Fruit fly (Drosophila melanogaster): ENCODE data around the gene rumpel.

Gene rumpel

DNA sequence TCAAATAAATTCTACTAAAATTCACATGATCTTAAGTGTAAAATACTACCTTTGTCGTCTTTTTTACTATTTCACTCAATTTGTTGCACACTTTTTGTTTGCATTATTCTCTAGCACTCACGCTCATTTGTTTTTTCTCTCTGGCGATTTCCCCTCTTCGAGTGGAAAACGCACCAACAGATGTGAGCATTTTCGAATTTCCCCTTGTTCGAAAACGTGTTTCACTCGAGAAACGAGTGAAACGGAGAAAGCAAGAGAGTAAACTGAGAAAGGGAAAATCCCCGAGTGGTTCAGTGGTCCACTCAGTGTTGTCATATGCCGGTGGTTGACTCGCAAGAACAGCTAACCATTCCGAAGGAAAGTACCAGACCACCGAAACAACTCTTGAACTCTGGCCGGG, 26.6 kb downstream of the rumpel start (continued):
- no peak for TF ChIP-seq CG11398 (GFP tag; optimal IDR thresholded peaks at IDR 0.05)
- TF ChIP-seq chm (GFP tag; IDR thresholded peaks at IDR 0.05): no peak
- TF ChIP-seq CG17328 (GFP tag; IDR thresholded peaks at IDR 0.05): no peak
- TF ChIP-seq Xbp1 (GFP tag; optimal IDR thresholded peaks at IDR 0.05): no peak
- no peak for TF ChIP-seq cg (GFP tag; optimal IDR thresholded peaks at IDR 0.05)
- no peak for TF ChIP-seq ci (GFP tag; IDR thresholded peaks at IDR 0.05)
- peak; percentile 24 for TF ChIP-seq Deaf1 (tag; optimal IDR thresholded peaks at IDR 0.05)
- no peak for TF ChIP-seq Camta (GFP tag; optimal IDR thresholded peaks at IDR 0.05)
- TF ChIP-seq mld (GFP tag; IDR thresholded peaks at IDR 0.05; ENCODE audit: partially characterized antibody): no peak
- TF ChIP-seq CG31441 (GFP tag; IDR thresholded peaks at IDR 0.05): no peak
- no peak for TF ChIP-seq MBD-R2 (GFP tag; IDR thresholded peaks at IDR 0.05)
- no peak for TF ChIP-seq CG7556 (GFP tag; optimal IDR thresholded peaks at IDR 0.05)
- no peak for TF ChIP-seq shn (GFP tag; optimal IDR thresholded peaks at IDR 0.05)
- TF ChIP-seq CG4730 (GFP tag; IDR thresholded peaks at IDR 0.05): no peak
- peak; percentile 48 for TF ChIP-seq Nf-YB (GFP tag; optimal IDR thresholded peaks at IDR 0.05)
- no peak for TF ChIP-seq gem (tag; optimal IDR thresholded peaks at IDR 0.05)
- no peak for TF ChIP-seq sens-2 (GFP tag; IDR thresholded peaks at IDR 0.05)
- no peak for TF ChIP-seq CG10274 (GFP tag; optimal IDR thresholded peaks at IDR 0.05)
- TF ChIP-seq HLH3B (GFP tag; IDR thresholded peaks at IDR 0.05): no peak
- no peak for TF ChIP-seq CG17612 (GFP tag; IDR thresholded peaks at IDR 0.05)
- no peak for TF ChIP-seq stwl (tag; optimal IDR thresholded peaks at IDR 0.05)
- TF ChIP-seq CG9817 (tag; optimal IDR thresholded peaks at IDR 0.05): no peak
- no peak for TF ChIP-seq tgo (GFP tag; IDR thresholded peaks at IDR 0.05)

DNA sequence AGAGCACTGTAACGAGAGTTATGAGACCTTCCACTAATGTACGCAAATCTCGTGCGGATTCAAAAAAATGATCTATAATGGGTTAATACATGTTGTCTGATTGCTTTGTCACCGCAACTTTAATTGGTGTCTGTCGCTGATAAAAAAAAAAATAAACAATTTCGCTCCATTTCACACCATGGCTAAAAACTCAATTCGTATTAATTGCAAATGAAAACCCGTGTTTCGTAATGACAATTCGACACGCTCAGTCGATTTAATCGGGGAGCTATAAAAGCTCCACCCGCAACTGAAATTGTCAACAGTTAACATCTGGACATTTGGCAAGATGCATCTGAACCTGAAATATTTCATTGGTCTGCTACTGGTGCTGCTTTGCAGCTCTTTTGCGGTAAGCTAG, 33.5 kb downstream of the rumpel start, which contains the start of gene CG11368:
Gene CG11368, plus strand, starts transcription at position 301 of the 400 bp plus-strand sequence.
- TF ChIP-seq CG14667 (GFP tag; IDR thresholded peaks at IDR 0.05) (no peak), Rx (GFP tag; IDR thresholded peaks at IDR 0.05) (no peak), CG30020 (tag; optimal IDR thresholded peaks at IDR 0.05) (no peak), ttk (GFP tag; IDR thresholded peaks at IDR 0.05) (no peak), run (tag; optimal IDR thresholded peaks at IDR 0.05) (no peak), seq (GFP tag; IDR thresholded peaks at IDR 0.05) (no peak)

DNA sequence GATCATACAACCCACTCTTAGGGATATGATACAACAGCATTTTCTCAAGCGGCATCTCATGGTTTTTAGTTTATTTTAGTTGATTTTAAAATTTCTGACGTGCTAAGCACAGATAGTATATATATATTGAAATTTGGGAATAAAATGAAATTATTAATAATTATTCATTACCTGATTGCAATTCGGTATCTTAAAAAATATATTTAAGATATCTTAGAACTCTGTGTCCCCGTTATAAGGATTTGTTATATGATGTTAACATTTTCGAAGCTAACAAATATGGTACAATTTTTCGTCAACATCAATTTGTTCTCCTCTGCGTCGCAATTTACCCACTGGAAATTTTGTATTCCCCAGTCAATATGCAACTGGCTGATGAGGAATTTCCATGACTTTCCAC, 34.8 kb downstream of the rumpel start, which contains the start of gene CG43198:
Gene CG43198, minus strand, starts transcription at position 101 of the 400 bp plus-strand sequence.
- TF ChIP-seq CG3726 (GFP tag; IDR thresholded peaks at IDR 0.05) (no peak), MTF-1 (GFP tag; optimal IDR thresholded peaks at IDR 0.05; ENCODE audit: borderline replicate concordance) (no peak), CG13894 (tag; optimal IDR thresholded peaks at IDR 0.05) (no peak), CG14050 (GFP tag; IDR thresholded peaks at IDR 0.05) (no peak), aop (GFP tag; IDR thresholded peaks at IDR 0.05) (no peak), br (optimal IDR thresholded peaks at IDR 0.05) (no peak), CG15601 (tag; optimal IDR thresholded peaks at IDR 0.05) (no peak), Pdp1 (GFP tag; optimal IDR thresholded peaks at IDR 0.05) (no peak), cg (GFP tag; optimal IDR thresholded peaks at IDR 0.05) (no peak), Atf-2 (GFP tag; optimal IDR thresholded peaks at IDR 0.05) (no peak), CG6175 (GFP tag; IDR thresholded peaks at IDR 0.05) (no peak), Dll (GFP tag; IDR thresholded peaks at IDR 0.05; ENCODE audit: partially characterized antibody) (no peak), Mad (GFP tag; optimal IDR thresholded peaks at IDR 0.05) (no peak), D19A (tag; optimal IDR thresholded peaks at IDR 0.05) (no peak), ato (GFP tag; IDR thresholded peaks at IDR 0.05; ENCODE audit: partially characterized antibody) (no peak), Sox102F (GFP tag; optimal IDR thresholded peaks at IDR 0.05) (no peak), Dp (GFP tag; optimal IDR thresholded peaks at IDR 0.05) (no peak), Fer1 (GFP tag; optimal IDR thresholded peaks at IDR 0.05) (no peak), gfzf (GFP tag; optimal IDR thresholded peaks at IDR 0.05) (no peak), CG6791 (GFP tag; IDR thresholded peaks at IDR 0.05; ENCODE audit: partially characterized antibody) (no peak)

Measured in whole organism, embryonic.